Worm (Caenorhabditis elegans): ENCODE data around the gene rpn-3.

DNA sequence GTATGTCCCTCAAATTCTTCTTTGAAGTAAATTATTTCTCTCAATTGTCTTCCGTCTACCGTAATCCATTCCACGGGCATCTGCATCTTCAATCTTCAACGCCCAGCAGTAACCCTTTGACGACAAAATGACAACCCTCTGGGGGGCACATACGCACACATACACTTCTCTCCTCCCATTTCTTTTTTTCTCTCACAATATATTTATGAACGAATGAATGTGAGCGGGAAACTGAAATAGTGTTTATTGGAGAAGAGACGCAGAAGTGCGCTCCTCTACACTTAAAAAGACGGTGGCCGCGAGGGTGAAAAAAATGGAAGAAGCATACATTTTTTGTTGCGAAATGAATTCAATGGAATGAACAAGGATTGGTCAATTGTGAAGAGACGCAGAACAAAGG lies 35.2 kb upstream of the rpn-3 start:
- TF ChIP-seq med-1 (GFP tag; optimal IDR thresholded peaks at IDR 0.05; ENCODE audit: insufficient read depth) (no peak), cog-1 (tag; optimal IDR thresholded peaks at IDR 0.05) (peak; percentile 13), ref-1 (GFP tag; conservative IDR thresholded peaks at IDR 0.05) (no peak), tab-1 (GFP tag; IDR thresholded peaks at IDR 0.05) (no peak), T22C8.4 (GFP tag; IDR thresholded peaks at IDR 0.05) (no peak), ztf-29 (GFP tag; IDR thresholded peaks at IDR 0.05) (no peak), ztf-23 (GFP tag; IDR thresholded peaks at IDR 0.05) (peak; percentile 98)

All from whole organism, midembryonic.